Worm (Caenorhabditis elegans): ENCODE results near the gene sec-31.

The sec-31 gene

ce11 chrIV:11388684-11389083, 17.1 kb upstream of the sec-31 start:
- no peak for TF ChIP-seq hmg-1.1 (GFP tag; IDR thresholded peaks at IDR 0.05)
- peak; percentile 68 for TF ChIP-seq aha-1 (tag)
- peak; percentile 80 for TF ChIP-seq ces-1 (GFP tag; optimal IDR thresholded peaks at IDR 0.05)
- peak; percentile 15 for TF ChIP-seq nhr-11 (tag; optimal IDR thresholded peaks at IDR 0.05)

- no peak for TF ChIP-seq nhr-102 (tag; optimal IDR thresholded peaks at IDR 0.05)
- TF ChIP-seq mdl-1 (tag; optimal IDR thresholded peaks at IDR 0.05) = no peak
- TF ChIP-seq dpl-1 (GFP tag; optimal IDR thresholded peaks at IDR 0.05) = no peak
- no peak for TF ChIP-seq D1046.2 (GFP tag; IDR thresholded peaks at IDR 0.05)
- no peak for TF ChIP-seq tag-97 (GFP tag; IDR thresholded peaks at IDR 0.05)
- no peak for TF ChIP-seq lin-38 (GFP tag; IDR thresholded peaks at IDR 0.05)
- TF ChIP-seq pha-4 (GFP tag; IDR thresholded peaks at IDR 0.05) = no peak
- no peak for TF ChIP-seq pha-4 (tag; optimal IDR thresholded peaks at IDR 0.05)
- TF ChIP-seq ctbp-1 (GFP tag; IDR thresholded peaks at IDR 0.05) = no peak
- no peak for TF ChIP-seq daf-8 (GFP tag; IDR thresholded peaks at IDR 0.05)
- no peak for TF ChIP-seq zip-11 (GFP tag; IDR thresholded peaks at IDR 0.05)
- TF ChIP-seq cey-2 (tag; optimal IDR thresholded peaks at IDR 0.05; ENCODE audit: borderline replicate concordance, insufficient read depth) = no peak
- no peak for TF ChIP-seq F37D6.2 (tag; optimal IDR thresholded peaks at IDR 0.05)
- no peak for TF ChIP-seq daf-16 (GFP tag; optimal IDR thresholded peaks at IDR 0.05)
- no peak for TF ChIP-seq daf-16 (tag; optimal IDR thresholded peaks at IDR 0.05)
- no peak for TF ChIP-seq ama-1 (optimal IDR thresholded peaks at IDR 0.05)
- no peak for TF ChIP-seq dmd-8 (GFP tag; IDR thresholded peaks at IDR 0.05)
- TF ChIP-seq unc-62 (GFP tag; optimal IDR thresholded peaks at IDR 0.05 in 1 of 2) = no peak
- TF ChIP-seq unc-62 (tag; optimal IDR thresholded peaks at IDR 0.05) = no peak
- no peak for TF ChIP-seq spr-1 (tag; optimal IDR thresholded peaks at IDR 0.05)
- TF ChIP-seq nhr-77 (tag; optimal IDR thresholded peaks at IDR 0.05) = no peak
Measured at ce11 chrIV:11379254-11379653, 7.7 kb upstream of the sec-31 start, which contains the start of gene fbxb-76. Gene fbxb-76 (minus strand): TSS chrIV:11379354.

ce11 chrIV:11377439-11377838, 5.8 kb upstream of the sec-31 start:
- TF ChIP-seq nhr-76 (tag; optimal IDR thresholded peaks at IDR 0.05) (no peak), Y105C5A.15 (GFP tag; IDR thresholded peaks at IDR 0.05) (no peak), hmg-1.1 (GFP tag; IDR thresholded peaks at IDR 0.05) (no peak), dmd-6 (GFP tag; IDR thresholded peaks at IDR 0.05) (no peak), R02D3.7 (tag; optimal IDR thresholded peaks at IDR 0.05) (no peak), nhr-6 (tag; optimal IDR thresholded peaks at IDR 0.05) (no peak), lin-1 (GFP tag; IDR thresholded peaks at IDR 0.05) (no peak), saeg-2 (GFP tag; IDR thresholded peaks at IDR 0.05) (no peak), zag-1 (tag; optimal IDR thresholded peaks at IDR 0.05) (no peak), fkh-10 (GFP tag; optimal IDR thresholded peaks at IDR 0.05) (no peak), lin-38 (GFP tag; IDR thresholded peaks at IDR 0.05) (peak; percentile 59), aha-1 (tag) (no peak), lin-13 (GFP tag; optimal IDR thresholded peaks at IDR 0.05) (no peak), daf-12 (tag; optimal IDR thresholded peaks at IDR 0.05) (no peak), daf-16 (GFP tag; optimal IDR thresholded peaks at IDR 0.05) (no peak), daf-16 (tag; optimal IDR thresholded peaks at IDR 0.05) (no peak), skn-1 (tag; optimal IDR thresholded peaks at IDR 0.05) (no peak), ceh-62 (tag; optimal IDR thresholded peaks at IDR 0.05) (no peak), Y48G9A.11 (GFP tag; IDR thresholded peaks at IDR 0.05) (0 out of 2 replicates have a peak, but pooled peaks have one; percentile 27), daf-19 (GFP tag; conservative IDR thresholded peaks at IDR 0.05) (0 out of 2 replicates have a peak, but pooled peaks have one; percentile 12), dpl-1 (GFP tag; optimal IDR thresholded peaks at IDR 0.05) (no peak), ztf-11 (tag; optimal IDR thresholded peaks at IDR 0.05) (no peak), mdt-29 (GFP tag; IDR thresholded peaks at IDR 0.05) (no peak), snpc-4 (tag; optimal IDR thresholded peaks at IDR 0.05) (no peak), snpc-1.2 (GFP tag; IDR thresholded peaks at IDR 0.05) (peak; percentile 71; the same call in 1 of the 2 replicates), madf-5 (GFP tag; IDR thresholded peaks at IDR 0.05) (0 out of 4 replicates have a peak, but pooled peaks of 1 of the 2 experiments have one; percentile 23), ceh-82 (tag; optimal IDR thresholded peaks at IDR 0.05) (no peak), sdz-12 (GFP tag; optimal IDR thresholded peaks at IDR 0.05) (no peak), jun-1 (tag; optimal IDR thresholded peaks at IDR 0.05) (no peak), ces-1 (GFP tag; optimal IDR thresholded peaks at IDR 0.05) (no peak), lim-7 (GFP tag; IDR thresholded peaks at IDR 0.05) (no peak; the same call in 1 of the 2 replicates), F49E8.2 (tag; optimal IDR thresholded peaks at IDR 0.05; ENCODE audit: borderline replicate concordance) (peak; percentile 84), egl-43 (GFP tag; IDR thresholded peaks at IDR 0.05) (no peak)
